Worm (Caenorhabditis elegans) whole organism, L1 larva: ENCODE data around the gene clec-84.

Source experiments
- F16B12.6 ChIP-seq: fragments of 150-350 bp; optimal IDR thresholded peaks from 2 replicates; lab custom pipeline; 2014; ENCODE audit warnings: missing biosample characterization, missing genetic modification characterization
- lin-39 ChIP-seq: fragments of 150-350 bp; optimal IDR thresholded peaks from 2 replicates; lab custom pipeline; 2014; ENCODE audit warnings: missing biosample characterization, missing genetic modification reagents, missing genetic modification characterization
- mdl-1 ChIP-seq, 2 experiments: fragments of 150-350 bp; optimal IDR thresholded peaks; 2 replicates each; lab custom pipeline; 2014 to 2017; ENCODE audit warnings: missing biosample characterization in 2 of 2, missing genetic modification characterization in 2 of 2, inconsistent platforms in 1 of 2
- nhr-84 ChIP-seq: sonication (generic microtip); optimal IDR thresholded peaks from 2 replicates; lab custom pipeline; 2017; ENCODE audit warnings: missing biosample characterization, missing genetic modification characterization
- unc-62 ChIP-seq: fragments of 150-350 bp; optimal IDR thresholded peaks from 2 replicates; lab custom pipeline; 2014; ENCODE audit warnings: missing biosample characterization, missing genetic modification reagents, missing genetic modification characterization

DNA sequence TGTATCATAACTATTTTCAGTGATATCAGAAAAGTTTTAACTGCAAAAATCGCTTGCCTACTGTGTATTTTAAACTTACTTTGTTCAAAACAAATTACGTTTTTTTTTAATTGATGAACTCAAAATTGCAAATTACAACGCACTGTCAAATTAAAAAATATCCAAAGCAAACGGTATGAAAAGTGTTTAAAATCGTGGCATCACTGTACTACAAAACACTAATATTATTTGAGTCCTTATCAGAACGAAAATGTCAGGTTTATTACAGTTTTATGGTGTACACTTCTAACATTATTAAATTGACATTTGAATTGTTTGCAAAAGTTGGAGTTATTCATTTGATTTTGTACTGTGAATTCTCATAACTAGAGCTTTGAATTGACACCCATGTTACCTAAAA lies 1.0 kb upstream of the clec-84 start, which contains the start of gene clec-83:
- TF ChIP-seq nhr-84 (tag; lab: Kevin White, UChicago) (no peak), mdl-1 (tag; optimal IDR thresholded peaks at IDR 0.05; lab: Kevin White, UChicago) (no peak), F16B12.6 (tag; lab: Kevin White, UChicago) (no peak), lin-39 (no peak), unc-62 (GFP tag; lab: Kevin White, UChicago) (no peak)
